Fruit fly (Drosophila melanogaster): ENCODE results near the gene pns.

The pns gene

dm6 chr3L:1516631-1517273, 20.2 kb upstream of the pns start, which contains the start of gene cue:
cue (minus strand) TSS chr3L:1517271.
- no peak for TF ChIP-seq rgr (GFP tag; optimal IDR thresholded peaks at IDR 0.05)
- no peak for TF ChIP-seq Hr78 (GFP tag; optimal IDR thresholded peaks at IDR 0.05)
- no peak for TF ChIP-seq CG9705 (GFP tag; optimal IDR thresholded peaks at IDR 0.05)
- no peak for TF ChIP-seq usp (GFP tag; optimal IDR thresholded peaks at IDR 0.05)
- TF ChIP-seq h (GFP tag; optimal IDR thresholded peaks at IDR 0.05), result peak; percentile 29

- TF ChIP-seq br (GFP tag; optimal IDR thresholded peaks at IDR 0.05) (peak; percentile 80), pan (optimal IDR thresholded peaks at IDR 0.05) (no peak), CrebA (GFP tag; optimal IDR thresholded peaks at IDR 0.05; ENCODE audit: borderline replicate concordance) (no peak), tai (GFP tag; optimal IDR thresholded peaks at IDR 0.05) (no peak), ey (GFP tag; optimal IDR thresholded peaks at IDR 0.05) (peak; percentile 76), woc (GFP tag; optimal IDR thresholded peaks at IDR 0.05) (peak; percentile 45), Myc (optimal IDR thresholded peaks at IDR 0.05) (peak; percentile 21), foxo (GFP tag; optimal IDR thresholded peaks at IDR 0.05) (peak in 1 of 2 experiments; percentile 83), dmrt93B (GFP tag; optimal IDR thresholded peaks at IDR 0.05) (peak; percentile 30), HLH106 (tag; optimal IDR thresholded peaks at IDR 0.05) (peak; percentile 36), Dif (GFP tag; optimal IDR thresholded peaks at IDR 0.05; ENCODE audit: partially characterized antibody) (peak; percentile 12), Hr83 (GFP tag; optimal IDR thresholded peaks at IDR 0.05; ENCODE audit: poor library complexity, severe bottlenecking) (peak; percentile 71), lola (GFP tag; optimal IDR thresholded peaks at IDR 0.05) (no peak), Mio (GFP tag; optimal IDR thresholded peaks at IDR 0.05) (peak; percentile 40), N (GFP tag; optimal IDR thresholded peaks at IDR 0.05) (no peak), Hnf4 (GFP tag; optimal IDR thresholded peaks at IDR 0.05) (no peak), Vsx2 (GFP tag; optimal IDR thresholded peaks at IDR 0.05; ENCODE audit: partially characterized antibody) (no peak), Sp1 (GFP tag; optimal IDR thresholded peaks at IDR 0.05) (peak; percentile 48), brk (GFP tag; optimal IDR thresholded peaks at IDR 0.05) (no peak), Abd-B (GFP tag; optimal IDR thresholded peaks at IDR 0.05) (no peak), jim (GFP tag; optimal IDR thresholded peaks at IDR 0.05) (no peak), Rel (GFP tag; optimal IDR thresholded peaks at IDR 0.05) (no peak), Rel (tag; optimal IDR thresholded peaks at IDR 0.05) (peak; percentile 9), rgr (GFP tag; optimal IDR thresholded peaks at IDR 0.05) (peak; percentile 87), sv (GFP tag; optimal IDR thresholded peaks at IDR 0.05) (peak; percentile 73), Jra (GFP tag; optimal IDR thresholded peaks at IDR 0.05) (peak; percentile 81), Hr78 (GFP tag; optimal IDR thresholded peaks at IDR 0.05) (no peak), GATAd (GFP tag; optimal IDR thresholded peaks at IDR 0.05) (peak; percentile 51), dsf (GFP tag; optimal IDR thresholded peaks at IDR 0.05; ENCODE audit: borderline replicate concordance) (no peak), usp (GFP tag; optimal IDR thresholded peaks at IDR 0.05) (no peak), dl (GFP tag; optimal IDR thresholded peaks at IDR 0.05; ENCODE audit: insufficient read depth in 1 of 2, partially characterized antibody in 2 of 2) (no peak), fru (GFP tag; optimal IDR thresholded peaks at IDR 0.05) (peak; percentile 76), CG9705 (GFP tag; optimal IDR thresholded peaks at IDR 0.05) (peak; percentile 4), CG32264 (GFP tag; optimal IDR thresholded peaks at IDR 0.05) (peak; percentile 44), OdsH (GFP tag; optimal IDR thresholded peaks at IDR 0.05) (peak; percentile 81), psq (GFP tag; optimal IDR thresholded peaks at IDR 0.05) (peak; percentile 62), h (GFP tag; optimal IDR thresholded peaks at IDR 0.05) (peak; percentile 81), sage (GFP tag; optimal IDR thresholded peaks at IDR 0.05) (no peak), Dfd (GFP tag; optimal IDR thresholded peaks at IDR 0.05) (no peak)
Measured at dm6 chr3L:1517274-1518047, 19.5 kb upstream of the pns start.

Measured in whole organism, wandering third instar larva.